Worm (Caenorhabditis elegans) whole organism, L4/young adult: ENCODE data around the gene spp-1.

Experiments used
- W03F9.2 ChIP-seq: fragments of 150-350 bp; optimal IDR thresholded peaks from 2 replicates; lab custom pipeline; 2014; ENCODE audit warnings: missing biosample characterization, missing genetic modification characterization
- dao-5 ChIP-seq: sonication (generic microtip); optimal IDR thresholded peaks from 2 replicates; lab custom pipeline; 2016; ENCODE audit warnings: missing genotype, missing genetic modification characterization, moderate library complexity, missing compliant biosample characterization
- him-1 ChIP-seq: sonication (generic microtip); optimal IDR thresholded peaks from 2 replicates; lab custom pipeline; 2016; ENCODE audit warnings: missing genotype, missing genetic modification reagents, missing genetic modification characterization, missing compliant biosample characterization

- TF ChIP-seq him-1 (tag; lab: Kevin White, UChicago) (no peak), dao-5 (tag; lab: Kevin White, UChicago) (no peak), W03F9.2 (no peak)
Observed at ce11 chrIII:10337508-10338166, 17.8 kb downstream of the spp-1 start, which contains the start of gene ttr-15.
